Fruit fly (Drosophila melanogaster) whole organism, embryonic: ENCODE measurements around the gene CG16727.

Experiments used
- Asciz ChIP-seq: fragments of 200-800 bp; sonication (Bioruptor generic); optimal IDR thresholded peaks from 2 replicates; lab custom pipeline; 2017; ENCODE audit warnings: missing biosample characterization, mild to moderate bottlenecking, missing genetic modification characterization, missing genetic modification reagents
- Atf3 ChIP-seq: fragments of 200-800 bp; sonication (Bioruptor generic); optimal IDR thresholded peaks from 3 replicates; lab custom pipeline; 2016; ENCODE audit warnings: missing biosample characterization, missing genetic modification characterization
- Bdp1 ChIP-seq: fragments of 200-800 bp; sonication (Bioruptor generic); optimal IDR thresholded peaks from 3 replicates; lab custom pipeline; 2016; ENCODE audit warnings: missing biosample characterization, missing genetic modification characterization
- C15 ChIP-seq: fragments of 200-800 bp; sonication (Bioruptor generic); IDR thresholded peaks from 3 replicates; pipeline ENCODE4 v1.3.6; 2022; ENCODE audit warnings: missing biosample characterization, missing genetic modification characterization
- CG11247 ChIP-seq: fragments of 200-800 bp; sonication (Bioruptor generic); IDR thresholded peaks from 2 replicates; pipeline ENCODE4 v1.3.6; 2022; ENCODE audit warnings: missing biosample characterization, missing genetic modification characterization
- CG12659 ChIP-seq: fragments of 200-800 bp; sonication (Bioruptor generic); optimal IDR thresholded peaks from 3 replicates; lab custom pipeline; 2017; ENCODE audit warnings: mild to moderate bottlenecking, missing biosample characterization, missing genetic modification reagents, missing genetic modification characterization
- CG12769 ChIP-seq: fragments of 200-800 bp; sonication (Bioruptor generic); optimal IDR thresholded peaks from 2 replicates; lab custom pipeline; 2019; ENCODE audit warnings: missing biosample characterization, mild to moderate bottlenecking, missing genetic modification characterization, moderate library complexity
- CG12942 ChIP-seq: fragments of 200-800 bp; sonication (Bioruptor generic); optimal IDR thresholded peaks from 3 replicates; lab custom pipeline; 2016; ENCODE audit warnings: missing biosample characterization, missing genetic modification characterization
- CG13123 ChIP-seq: fragments of 200-800 bp; sonication (Bioruptor generic); optimal IDR thresholded peaks from 2 replicates; lab custom pipeline; 2016; ENCODE audit warnings: missing biosample characterization, missing genetic modification characterization
- CG1529 ChIP-seq: fragments of 200-800 bp; sonication (Bioruptor generic); optimal IDR thresholded peaks from 3 replicates; lab custom pipeline; 2018; ENCODE audit warnings: missing biosample characterization, missing genetic modification characterization
- CG16815 ChIP-seq: fragments of 200-800 bp; sonication (Bioruptor generic); optimal IDR thresholded peaks from 3 replicates; lab custom pipeline; 2017; ENCODE audit warnings: missing biosample characterization, mild to moderate bottlenecking, missing genetic modification characterization
- CG17385 ChIP-seq: fragments of 200-800 bp; sonication (Bioruptor generic); optimal IDR thresholded peaks from 3 replicates; lab custom pipeline; 2018; ENCODE audit warnings: missing biosample characterization, mild to moderate bottlenecking, missing genetic modification characterization
- CG17612 ChIP-seq: fragments of 200-800 bp; sonication (Bioruptor generic); IDR thresholded peaks from 2 replicates; pipeline ENCODE4 v1.3.6; 2022; ENCODE audit warnings: missing biosample characterization, missing genetic modification characterization
- CG17802 ChIP-seq: fragments of 200-800 bp; sonication (Bioruptor generic); optimal IDR thresholded peaks from 2 replicates; lab custom pipeline; 2018; ENCODE audit warnings: missing biosample characterization, mild to moderate bottlenecking, missing genetic modification characterization, moderate library complexity
- CG1832 ChIP-seq: fragments of 200-800 bp; sonication (Bioruptor generic); optimal IDR thresholded peaks from 2 replicates; lab custom pipeline; 2017; ENCODE audit warnings: missing biosample characterization, mild to moderate bottlenecking, missing genetic modification characterization, inconsistent platforms
- CG18619 ChIP-seq: fragments of 200-800 bp; sonication (Bioruptor generic); optimal IDR thresholded peaks from 3 replicates; lab custom pipeline; 2017; ENCODE audit warnings: missing biosample characterization, mild to moderate bottlenecking, missing genetic modification characterization
- CG2116 ChIP-seq: fragments of 200-800 bp; sonication (Bioruptor generic); optimal IDR thresholded peaks from 3 replicates; lab custom pipeline; 2018; ENCODE audit warnings: missing biosample characterization, mild to moderate bottlenecking, missing genetic modification characterization
- CG2202 ChIP-seq: fragments of 200-800 bp; sonication (Bioruptor generic); optimal IDR thresholded peaks from 2 replicates; lab custom pipeline; 2018; ENCODE audit warnings: missing biosample characterization, mild to moderate bottlenecking, missing genetic modification characterization
- CG2875 ChIP-seq: fragments of 200-800 bp; sonication (Bioruptor generic); optimal IDR thresholded peaks from 2 replicates; lab custom pipeline; 2017; ENCODE audit warnings: missing biosample characterization, mild to moderate bottlenecking, missing genetic modification characterization, missing genetic modification reagents
- CG31388 ChIP-seq: fragments of 200-800 bp; sonication (Bioruptor generic); optimal IDR thresholded peaks from 2 replicates; lab custom pipeline; 2016; ENCODE audit warnings: missing biosample characterization, missing genetic modification characterization
- CG32767 ChIP-seq: fragments of 200-800 bp; sonication (Bioruptor generic); IDR thresholded peaks from 2 replicates; pipeline ENCODE4 v1.3.6; 2022; ENCODE audit warnings: missing biosample characterization, missing genetic modification characterization
- CG9215 ChIP-seq: fragments of 200-800 bp; sonication (Bioruptor generic); IDR thresholded peaks from 2 replicates; pipeline ENCODE4 v1.3.6; 2022; ENCODE audit warnings: missing biosample characterization, missing genetic modification characterization
- Chrac-16 ChIP-seq: fragments of 200-800 bp; sonication (Bioruptor generic); optimal IDR thresholded peaks from 3 replicates; lab custom pipeline; 2016; ENCODE audit warnings: missing biosample characterization, missing genetic modification characterization
- Deaf1 ChIP-seq: fragments of 200-800 bp; optimal IDR thresholded peaks from 3 replicates; lab custom pipeline; 2019; ENCODE audit warnings: missing biosample characterization, mild to moderate bottlenecking, missing genetic modification characterization, moderate library complexity
- E2f1 ChIP-seq: fragments of 200-800 bp; sonication (Bioruptor generic); IDR thresholded peaks from 2 replicates; pipeline ENCODE4 v1.3.6; 2022; ENCODE audit warnings: missing biosample characterization, missing genetic modification characterization
- H2.0 ChIP-seq: fragments of 200-800 bp; sonication (Bioruptor generic); IDR thresholded peaks from 2 replicates; pipeline ENCODE4 v1.3.6; 2022; ENCODE audit warnings: missing biosample characterization, missing genetic modification characterization
- Hr3 ChIP-seq: fragments of 200-800 bp; sonication (Bioruptor generic); optimal IDR thresholded peaks from 3 replicates; lab custom pipeline; 2016; ENCODE audit warnings: missing biosample characterization, missing genetic modification characterization
- Nf-YA ChIP-seq: fragments of 200-800 bp; sonication (Bioruptor generic); IDR thresholded peaks from 2 replicates; pipeline ENCODE4 v1.3.6; 2022; ENCODE audit warnings: missing biosample characterization, missing genetic modification characterization
- bab2 ChIP-seq: fragments of 200-800 bp; sonication (Bioruptor generic); optimal IDR thresholded peaks from 2 replicates; lab custom pipeline; 2016; ENCODE audit warnings: missing biosample characterization, missing genetic modification characterization
- bowl ChIP-seq: fragments of 200-800 bp; sonication (Bioruptor generic); IDR thresholded peaks from 2 replicates; pipeline ENCODE4 v1.3.6; 2022; ENCODE audit warnings: missing biosample characterization, missing genetic modification characterization
- caup ChIP-seq: fragments of 200-800 bp; sonication (Bioruptor generic); optimal IDR thresholded peaks from 3 replicates; lab custom pipeline; 2017; ENCODE audit warnings: missing biosample characterization, mild to moderate bottlenecking, missing genetic modification characterization, moderate library complexity; ENCODE audit not compliant: severe bottlenecking
- chinmo ChIP-seq: fragments of 200-800 bp; sonication (Bioruptor generic); IDR thresholded peaks from 4 replicates; pipeline ENCODE4 v1.3.6; 2022; ENCODE audit warnings: missing biosample characterization, missing genetic modification characterization; ENCODE audit not compliant: partially characterized antibody
- disco-r ChIP-seq: fragments of 200-800 bp; sonication (Bioruptor generic); optimal IDR thresholded peaks from 2 replicates; lab custom pipeline; 2016; ENCODE audit warnings: missing biosample characterization, missing genetic modification characterization
- ewg ChIP-seq: fragments of 200-800 bp; sonication (Bioruptor generic); optimal IDR thresholded peaks from 3 replicates; lab custom pipeline; 2017; ENCODE audit warnings: mild to moderate bottlenecking, missing biosample characterization, missing genetic modification reagents, missing genetic modification characterization
- fd102C ChIP-seq: fragments of 200-800 bp; sonication (Bioruptor generic); optimal IDR thresholded peaks from 2 replicates; lab custom pipeline; 2018; ENCODE audit warnings: missing biosample characterization, mild to moderate bottlenecking, missing genetic modification characterization, moderate library complexity
- hb ChIP-seq: fragments of 200-800 bp; sonication (Bioruptor generic); IDR thresholded peaks from 3 replicates; pipeline ENCODE4 v1.3.6; 2022; ENCODE audit warnings: missing biosample characterization, missing genetic modification characterization; ENCODE audit not compliant: partially characterized antibody
- hbn ChIP-seq: fragments of 200-800 bp; sonication (Bioruptor generic); IDR thresholded peaks from 2 replicates; pipeline ENCODE4 v1.3.6; 2022; ENCODE audit warnings: missing biosample characterization, missing genetic modification characterization; ENCODE audit not compliant: partially characterized antibody
- lov ChIP-seq, 2 experiments: fragments of 200-800 bp in 1 of 2; fragments of >200 bp in 1 of 2; sonication (Bioruptor generic) in 1 of 2; IDR thresholded peaks in 1 of 2; optimal IDR thresholded peaks in 1 of 2; 2 replicates in 1 of 2; 3 replicates in 1 of 2; pipeline versions ENCODE4 v1.3.6 to Lab custom; 2017 to 2022; ENCODE audit warnings: missing biosample characterization in 1 of 2, missing genetic modification characterization in 1 of 2
- luna ChIP-seq: fragments of 200-800 bp; sonication (Bioruptor generic); optimal IDR thresholded peaks from 2 replicates; lab custom pipeline; 2016; ENCODE audit warnings: missing biosample characterization, missing genetic modification characterization
- onecut ChIP-seq: fragments of 200-800 bp; sonication (Bioruptor generic); IDR thresholded peaks from 2 replicates; pipeline ENCODE4 v1.3.6; 2022; ENCODE audit warnings: missing biosample characterization, missing genetic modification characterization
- p53 ChIP-seq: fragments of 200-800 bp; sonication (Bioruptor generic); optimal IDR thresholded peaks from 2 replicates; lab custom pipeline; 2016; ENCODE audit warnings: missing biosample characterization, missing genetic modification characterization
- pho ChIP-seq: fragments of 200-800 bp; sonication (Bioruptor generic); optimal IDR thresholded peaks from 2 replicates; lab custom pipeline; 2016; ENCODE audit warnings: missing biosample characterization, missing genetic modification characterization
- scrt ChIP-seq: fragments of 200-800 bp; sonication (Bioruptor generic); optimal IDR thresholded peaks from 2 replicates; lab custom pipeline; 2018; ENCODE audit warnings: missing biosample characterization, mild to moderate bottlenecking, missing genetic modification characterization, moderate library complexity
- sna ChIP-seq: fragments of 200-800 bp; sonication (Bioruptor generic); IDR thresholded peaks from 2 replicates; pipeline ENCODE4 v1.3.6; 2022; ENCODE audit warnings: missing biosample characterization, missing genetic modification characterization; ENCODE audit not compliant: partially characterized antibody
- sr ChIP-seq: fragments of 200-800 bp; sonication (Bioruptor generic); IDR thresholded peaks from 3 replicates; pipeline ENCODE4 v1.3.6; 2022; ENCODE audit warnings: missing biosample characterization, missing genetic modification characterization
- tio ChIP-seq: fragments of 200-800 bp; sonication (Bioruptor generic); optimal IDR thresholded peaks from 2 replicates; lab custom pipeline; 2017; ENCODE audit warnings: missing biosample characterization, missing genetic modification characterization, inconsistent platforms
- usp ChIP-seq: fragments of >200 bp; optimal IDR thresholded peaks from 2 replicates; lab custom pipeline; 2017; ENCODE audit warnings: missing biosample characterization, missing genetic modification characterization
- zen2 ChIP-seq: fragments of 200-800 bp; sonication (Bioruptor generic); IDR thresholded peaks from 3 replicates; pipeline ENCODE4 v1.3.6; 2022; ENCODE audit warnings: missing biosample characterization, missing genetic modification characterization; ENCODE audit not compliant: partially characterized antibody

Gene CG16727

dm6 chr3R:19644094-19644900, 31.1 kb downstream of the CG16727 start, which contains the start of gene Vha13 (continued):
- TF ChIP-seq hb (GFP tag; lab: Robert Waterston, UW): peak; percentile 52
- TF ChIP-seq sna (GFP tag; lab: Robert Waterston, UW): no peak; the same call in none of the 2 replicates
- no peak for TF ChIP-seq CG16815 (GFP tag; lab: Kevin White, UChicago)
- no peak for TF ChIP-seq CG12942 (GFP tag; lab: Kevin White, UChicago)
- TF ChIP-seq Bdp1 (GFP tag; lab: Kevin White, UChicago): no peak
- TF ChIP-seq tio (GFP tag; lab: Kevin White, UChicago): no peak
- TF ChIP-seq hbn (GFP tag; lab: Robert Waterston, UW): no peak
- TF ChIP-seq CG12769 (tag; lab: Kevin White, UChicago): peak; percentile 55
- peak; percentile 16 for TF ChIP-seq bab2 (GFP tag; lab: Kevin White, UChicago)
- TF ChIP-seq p53: no peak
- TF ChIP-seq pho (GFP tag; lab: Kevin White, UChicago): peak; percentile 36
- TF ChIP-seq usp (GFP tag; lab: Kevin White, UChicago): no peak
- TF ChIP-seq Chrac-16: peak; percentile 27
- TF ChIP-seq CG9215 (GFP tag; lab: Robert Waterston, UW): peak; percentile 59
- peak; percentile 24 for TF ChIP-seq CG18619
- TF ChIP-seq luna: no peak
- peak; percentile 71 for TF ChIP-seq CG2116 (GFP tag; lab: Kevin White, UChicago)
- peak; percentile 36; the same call in 1 of the 2 replicates for TF ChIP-seq E2f1 (GFP tag; lab: Robert Waterston, UW)
- TF ChIP-seq bowl (GFP tag; lab: Robert Waterston, UW): peak; percentile 41; the same call in 1 of the 2 replicates
- TF ChIP-seq zen2 (GFP tag; lab: Robert Waterston, UW): 0 out of 3 replicates have a peak, but pooled peaks have one; percentile 3
- no peak for TF ChIP-seq C15 (GFP tag; lab: Robert Waterston, UW)
- peak; percentile 60 for TF ChIP-seq Atf3
- TF ChIP-seq CG11247: peak; percentile 76
- TF ChIP-seq caup: no peak
- peak; percentile 61 for TF ChIP-seq Deaf1
- TF ChIP-seq CG17385 (GFP tag; lab: Kevin White, UChicago): peak; percentile 37
- TF ChIP-seq onecut (GFP tag; lab: Robert Waterston, UW): peak; percentile 61
- peak; percentile 70; the same call in 1 of the 4 replicates for TF ChIP-seq chinmo
- TF ChIP-seq CG32767: no peak
- TF ChIP-seq CG31388 (GFP tag; lab: Kevin White, UChicago): no peak
- no peak for TF ChIP-seq Nf-YA (GFP tag; lab: Robert Waterston, UW)
- TF ChIP-seq H2.0 (GFP tag; lab: Robert Waterston, UW): peak; percentile 55
- TF ChIP-seq CG17612: no peak
- TF ChIP-seq disco-r (GFP tag; lab: Kevin White, UChicago): peak; percentile 40
- TF ChIP-seq CG1529 (GFP tag; lab: Kevin White, UChicago): no peak
- no peak for TF ChIP-seq CG13123 (GFP tag; lab: Kevin White, UChicago)
- TF ChIP-seq ewg (GFP tag; lab: Kevin White, UChicago): peak; percentile 98
- TF ChIP-seq CG2202 (tag; lab: Kevin White, UChicago): no peak
- no peak for TF ChIP-seq fd102C (GFP tag; lab: Kevin White, UChicago)
- no peak for TF ChIP-seq CG1832 (GFP tag; lab: Kevin White, UChicago)
- no peak for TF ChIP-seq Asciz (GFP tag; lab: Kevin White, UChicago)
- TF ChIP-seq CG12659 (GFP tag; lab: Kevin White, UChicago): peak; percentile 56
- TF ChIP-seq CG17802: no peak
- no peak for TF ChIP-seq lov (optimal IDR thresholded peaks at IDR 0.05; lab: Kevin White, UChicago)
- TF ChIP-seq lov (GFP tag; IDR thresholded peaks at IDR 0.05; lab: Robert Waterston, UW): peak; percentile 82
- peak; percentile 42 for TF ChIP-seq scrt (GFP tag; lab: Kevin White, UChicago)
- TF ChIP-seq CG2875 (GFP tag; lab: Kevin White, UChicago): no peak
- TF ChIP-seq sr: no peak
- TF ChIP-seq Hr3 (GFP tag; lab: Kevin White, UChicago): peak; percentile 26
